Worm (Caenorhabditis elegans) whole organism, L2 larva: ENCODE data around the gene srw-13.

Experiments used
- C34F6.9 ChIP-seq: fragments of 150-350 bp; optimal IDR thresholded peaks from 2 replicates; lab custom pipeline; 2014; ENCODE audit warnings: missing biosample characterization, missing genetic modification characterization
- F13H6.1 ChIP-seq: sonication (generic microtip); optimal IDR thresholded peaks from 2 replicates; lab custom pipeline; 2016; ENCODE audit warnings: missing genetic modification characterization, missing compliant biosample characterization
- R02D3.7 ChIP-seq: fragments of 150-350 bp; optimal IDR thresholded peaks from 2 replicates; lab custom pipeline; 2014; ENCODE audit warnings: missing biosample characterization, missing genetic modification characterization
- Y55F3AM.14 ChIP-seq: fragments of 200-800 bp; sonication (Bioruptor generic); optimal IDR thresholded peaks from 2 replicates; lab custom pipeline; 2018; ENCODE audit warnings: mild to moderate bottlenecking, missing genetic modification characterization, missing compliant biosample characterization
- ZK546.5 ChIP-seq: sonication (generic microtip); optimal IDR thresholded peaks from 2 replicates; lab custom pipeline; 2017; ENCODE audit warnings: missing biosample characterization, missing genetic modification characterization
- alr-1 ChIP-seq: fragments of 150-350 bp; optimal IDR thresholded peaks from 2 replicates; lab custom pipeline; 2014; ENCODE audit warnings: missing biosample characterization, missing genetic modification characterization
- aly-2 ChIP-seq: fragments of 150-350 bp; optimal IDR thresholded peaks from 2 replicates; lab custom pipeline; 2014; ENCODE audit warnings: missing biosample characterization, missing genetic modification characterization
- ama-1 ChIP-seq: fragments of 150-350 bp; optimal IDR thresholded peaks from 2 replicates; lab custom pipeline; 2018; ENCODE audit warnings: inconsistent platforms
- blmp-1 ChIP-seq: sonication (generic microtip); optimal IDR thresholded peaks from 2 replicates; lab custom pipeline; 2017; ENCODE audit warnings: missing genetic modification characterization, mild to moderate bottlenecking, missing compliant biosample characterization, antibody characterized with exemption, moderate library complexity; ENCODE audit not compliant: insufficient read depth
- ceh-16 ChIP-seq: fragments of 150-350 bp; optimal IDR thresholded peaks from 2 replicates; lab custom pipeline; 2014; ENCODE audit warnings: missing biosample characterization, missing genetic modification characterization
- ceh-82 ChIP-seq: fragments of 150-350 bp; optimal IDR thresholded peaks from 2 replicates; lab custom pipeline; 2014; ENCODE audit warnings: missing biosample characterization, missing genetic modification characterization
- crh-2 ChIP-seq: sonication (generic microtip); optimal IDR thresholded peaks from 2 replicates; lab custom pipeline; 2017; ENCODE audit warnings: missing biosample characterization, missing genetic modification characterization
- dmd-4 ChIP-seq: sonication (generic microtip); optimal IDR thresholded peaks from 2 replicates; lab custom pipeline; 2017; ENCODE audit warnings: missing biosample characterization, missing genetic modification characterization
- egl-27 ChIP-seq: sonication (generic microtip); optimal IDR thresholded peaks from 3 replicates; lab custom pipeline; 2017; ENCODE audit warnings: missing biosample characterization, missing genetic modification reagents, missing genetic modification characterization
- elt-1 ChIP-seq: fragments of 150-350 bp; optimal IDR thresholded peaks from 2 replicates; lab custom pipeline; 2014; ENCODE audit warnings: missing biosample characterization, missing genetic modification characterization
- elt-3 ChIP-seq: sonication (generic microtip); optimal IDR thresholded peaks from 2 replicates; lab custom pipeline; 2017; ENCODE audit warnings: missing biosample characterization, missing genetic modification characterization
- fos-1 ChIP-seq: fragments of 150-350 bp; optimal IDR thresholded peaks from 2 replicates; lab custom pipeline; 2014; ENCODE audit warnings: missing biosample characterization, missing genetic modification characterization
- gmeb-1 ChIP-seq: fragments of 150-350 bp; optimal IDR thresholded peaks from 2 replicates; lab custom pipeline; 2014; ENCODE audit warnings: missing biosample characterization, missing genetic modification characterization
- lin-11 ChIP-seq: fragments of 150-350 bp; sonication (generic microtip); optimal IDR thresholded peaks from 2 replicates; lab custom pipeline; 2014; ENCODE audit warnings: missing biosample characterization, missing genetic modification characterization, inconsistent platforms, mixed read lengths
- lin-13 ChIP-seq: fragments of 150-350 bp; optimal IDR thresholded peaks from 2 replicates; lab custom pipeline; 2014; ENCODE audit warnings: missing biosample characterization, missing genetic modification reagents, missing genetic modification characterization
- lin-39 ChIP-seq: fragments of 150-350 bp; optimal IDR thresholded peaks from 2 replicates; lab custom pipeline; 2014; ENCODE audit warnings: missing biosample characterization, missing genetic modification reagents, missing genetic modification characterization
- lsy-2 ChIP-seq, 2 experiments: fragments of 150-350 bp in 1 of 2; sonication (generic microtip) in 1 of 2; optimal IDR thresholded peaks; 2 replicates each; lab custom pipeline; 2014 to 2017; ENCODE audit warnings: missing biosample characterization in 2 of 2, missing genetic modification characterization in 2 of 2
- mab-5 ChIP-seq: fragments of 150-350 bp; optimal IDR thresholded peaks from 2 replicates; lab custom pipeline; 2014; ENCODE audit warnings: missing biosample characterization, missing genetic modification characterization
- mbf-1 ChIP-seq: sonication (generic microtip); optimal IDR thresholded peaks from 2 replicates; lab custom pipeline; 2017; ENCODE audit warnings: missing biosample characterization, missing genetic modification characterization
- mdl-1 ChIP-seq, 2 experiments: fragments of 150-350 bp in 1 of 2; sonication (generic microtip) in 1 of 2; optimal IDR thresholded peaks; 2 replicates each; lab custom pipeline; 2017; ENCODE audit warnings: missing biosample characterization in 2 of 2, missing genetic modification characterization in 2 of 2
- nhr-10 ChIP-seq: sonication (generic microtip); optimal IDR thresholded peaks from 2 replicates; lab custom pipeline; 2017; ENCODE audit warnings: missing biosample characterization, missing genetic modification characterization
- nhr-11 ChIP-seq: fragments of 150-350 bp; optimal IDR thresholded peaks from 2 replicates; lab custom pipeline; 2014; ENCODE audit warnings: missing biosample characterization, missing genetic modification characterization
- nhr-12 ChIP-seq: fragments of 150-350 bp; optimal IDR thresholded peaks from 2 replicates; lab custom pipeline; 2014; ENCODE audit warnings: missing biosample characterization, missing genetic modification characterization
- nhr-129 ChIP-seq: fragments of 150-350 bp; optimal IDR thresholded peaks from 2 replicates; lab custom pipeline; 2014; ENCODE audit warnings: missing biosample characterization, missing genetic modification characterization
- nhr-21 ChIP-seq: fragments of 150-350 bp; optimal IDR thresholded peaks from 2 replicates; lab custom pipeline; 2014; ENCODE audit warnings: missing biosample characterization, missing genetic modification characterization
- nhr-23 ChIP-seq: fragments of 150-350 bp; optimal IDR thresholded peaks from 2 replicates; lab custom pipeline; 2014; ENCODE audit warnings: missing biosample characterization, missing genetic modification reagents, missing genetic modification characterization
- nhr-237 ChIP-seq: fragments of 150-350 bp; optimal IDR thresholded peaks from 2 replicates; lab custom pipeline; 2014; ENCODE audit warnings: missing biosample characterization, missing genetic modification characterization
- nhr-25 ChIP-seq: fragments of 150-350 bp; sonication (generic microtip); optimal IDR thresholded peaks from 3 replicates; lab custom pipeline; 2014; ENCODE audit warnings: missing biosample characterization, missing genetic modification characterization
- nhr-6 ChIP-seq: fragments of 150-350 bp; optimal IDR thresholded peaks from 2 replicates; lab custom pipeline; 2014; ENCODE audit warnings: missing biosample characterization, missing genetic modification characterization
- nhr-77 ChIP-seq: fragments of 150-350 bp; optimal IDR thresholded peaks from 2 replicates; lab custom pipeline; 2014; ENCODE audit warnings: missing biosample characterization, missing genetic modification characterization
- peb-1 ChIP-seq: fragments of 150-350 bp; optimal IDR thresholded peaks from 2 replicates; lab custom pipeline; 2014; ENCODE audit warnings: missing biosample characterization, missing genetic modification characterization
- sem-4 ChIP-seq: fragments of 150-350 bp; optimal IDR thresholded peaks from 2 replicates; lab custom pipeline; 2014; ENCODE audit warnings: missing biosample characterization, missing genetic modification reagents, missing genetic modification characterization
- skn-1 ChIP-seq: sonication (generic microtip); optimal IDR thresholded peaks from 2 replicates; lab custom pipeline; 2017; ENCODE audit warnings: missing biosample characterization, missing genetic modification characterization
- sma-3 ChIP-seq: sonication (generic microtip); optimal IDR thresholded peaks from 2 replicates; lab custom pipeline; 2016; ENCODE audit warnings: missing genetic modification reagents, missing genetic modification characterization, missing compliant biosample characterization
- sma-9 ChIP-seq, 2 experiments: fragments of 150-350 bp in 1 of 2; sonication (generic microtip) in 1 of 2; optimal IDR thresholded peaks; 2 replicates each; lab custom pipeline; 2014 to 2016; ENCODE audit warnings: missing genetic modification characterization in 2 of 2, mild to moderate bottlenecking in 1 of 2, missing biosample characterization in 1 of 2, missing compliant biosample characterization in 1 of 2, missing genetic modification reagents in 1 of 2, moderate library complexity in 1 of 2
- snpc-4 ChIP-seq: fragments of 150-350 bp; optimal IDR thresholded peaks from 2 replicates; lab custom pipeline; 2014; ENCODE audit warnings: missing biosample characterization, missing genetic modification characterization
- unc-39 ChIP-seq: fragments of 150-350 bp; optimal IDR thresholded peaks from 2 replicates; lab custom pipeline; 2014; ENCODE audit warnings: missing biosample characterization, missing genetic modification characterization
- unc-55 ChIP-seq: fragments of 150-350 bp; sonication (generic microtip); optimal IDR thresholded peaks from 3 replicates; lab custom pipeline; 2014; ENCODE audit warnings: missing biosample characterization, missing genetic modification reagents, missing genetic modification characterization
- unc-62 ChIP-seq: fragments of 150-350 bp; optimal IDR thresholded peaks from 2 replicates; lab custom pipeline; 2014; ENCODE audit warnings: missing biosample characterization, missing genetic modification reagents, missing genetic modification characterization
- zag-1 ChIP-seq: fragments of 150-350 bp; optimal IDR thresholded peaks from 2 replicates; lab custom pipeline; 2014; ENCODE audit warnings: missing biosample characterization, missing genetic modification characterization
- ztf-1 ChIP-seq: fragments of 200-800 bp; sonication (Bioruptor generic); conservative IDR thresholded peaks from 2 replicates; pipeline ENCODE4 v1.3.6; 2022; ENCODE audit warnings: missing genetic modification characterization, missing compliant biosample characterization
- ztf-11 ChIP-seq: sonication (generic microtip); optimal IDR thresholded peaks from 2 replicates; lab custom pipeline; 2017; ENCODE audit warnings: missing biosample characterization, missing genetic modification characterization
- ztf-4 ChIP-seq: fragments of 150-350 bp; optimal IDR thresholded peaks from 2 replicates; lab custom pipeline; 2014; ENCODE audit warnings: missing biosample characterization, missing genetic modification characterization

Gene srw-13

ce11 chrV:15190903-15191302, 41.4 kb upstream of the srw-13 start, which contains the start of gene Y75B12B.11:
Gene Y75B12B.11 (plus strand): TSS chrV:15191296.
- TF ChIP-seq ztf-11 (tag; lab: Kevin White, UChicago) (no peak), aly-2 (no peak), alr-1 (no peak), crh-2 (peak; percentile 82), ceh-82 (tag; lab: Kevin White, UChicago) (no peak), blmp-1 (tag; lab: Kevin White, UChicago) (peak; percentile 32), nhr-129 (peak; percentile 88), ama-1 (peak; percentile 89), lin-13 (GFP tag; lab: Kevin White, UChicago) (peak; percentile 76), unc-62 (no peak), lsy-2 (tag; optimal IDR thresholded peaks at IDR 0.05; lab: Kevin White, UChicago) (peak; percentile 25 to 63), nhr-23 (tag; lab: Kevin White, UChicago) (no peak), lin-11 (tag; lab: Kevin White, UChicago) (peak; percentile 66), nhr-21 (peak; percentile 81), dmd-4 (no peak), unc-55 (GFP tag; lab: Kevin White, UChicago) (peak; percentile 73), elt-1 (tag; lab: Kevin White, UChicago) (no peak), sem-4 (tag; lab: Kevin White, UChicago) (peak; percentile 75), ZK546.5 (tag; lab: Kevin White, UChicago) (no peak), nhr-237 (tag; lab: Kevin White, UChicago) (no peak), peb-1 (tag; lab: Kevin White, UChicago) (no peak), C34F6.9 (tag; lab: Kevin White, UChicago) (peak; percentile 62), sma-3 (GFP tag; lab: Kevin White, UChicago) (peak; percentile 80), ceh-16 (tag; lab: Kevin White, UChicago) (peak; percentile 33), Y55F3AM.14 (GFP tag; lab: Kevin White, UChicago) (peak; percentile 77), mbf-1 (tag; lab: Kevin White, UChicago) (no peak), skn-1 (tag; lab: Kevin White, UChicago) (no peak), F13H6.1 (tag; lab: Kevin White, UChicago) (peak; percentile 69), nhr-77 (tag; lab: Kevin White, UChicago) (no peak), gmeb-1 (tag; lab: Kevin White, UChicago) (peak; percentile 76), sma-9 (GFP tag; optimal IDR thresholded peaks at IDR 0.05; lab: Kevin White, UChicago) (peak; percentile 83), sma-9 (tag; optimal IDR thresholded peaks at IDR 0.05; lab: Kevin White, UChicago) (no peak), fos-1 (tag; lab: Kevin White, UChicago) (peak; percentile 67), mdl-1 (tag; optimal IDR thresholded peaks at IDR 0.05; lab: Kevin White, UChicago) (no peak), ztf-4 (tag; lab: Kevin White, UChicago) (peak; percentile 70), nhr-11 (no peak), snpc-4 (peak; percentile 55), nhr-10 (no peak), nhr-25 (tag; lab: Kevin White, UChicago) (no peak), R02D3.7 (no peak), lin-39 (tag; lab: Kevin White, UChicago) (no peak), elt-3 (tag; lab: Kevin White, UChicago) (no peak), mab-5 (tag; lab: Kevin White, UChicago) (peak; percentile 2), unc-39 (tag; lab: Kevin White, UChicago) (no peak), zag-1 (tag; lab: Kevin White, UChicago) (no peak), ztf-1 (no peak), egl-27 (tag; lab: Kevin White, UChicago) (peak; percentile 56), nhr-12 (tag; lab: Kevin White, UChicago) (no peak), nhr-6 (tag; lab: Kevin White, UChicago) (no peak)
